Worm (Caenorhabditis elegans) whole organism, L2 larva: Measurements from ENCODE around the gene dvc-1.
A peak's percentile ranks its signal among the peaks of the same experiment; 100 is the strongest.
"Not testable (repeated sequence)": the region's sequence is repeated elsewhere in the genome, so short reads cannot be mapped to it uniquely, and the experiment has no call there.

Experiments
- C34F6.9 ChIP-seq: fragments of 150-350 bp; optimal IDR thresholded peaks from 2 replicates; lab custom pipeline; 2014; ENCODE audit warnings: missing biosample characterization, missing genetic modification characterization
- F13H6.1 ChIP-seq: sonication (generic microtip); optimal IDR thresholded peaks from 2 replicates; lab custom pipeline; 2016; ENCODE audit warnings: missing genetic modification characterization, missing compliant biosample characterization
- Y55F3AM.14 ChIP-seq: fragments of 200-800 bp; sonication (Bioruptor generic); optimal IDR thresholded peaks from 2 replicates; lab custom pipeline; 2018; ENCODE audit warnings: mild to moderate bottlenecking, missing genetic modification characterization, missing compliant biosample characterization
- ZK546.5 ChIP-seq: sonication (generic microtip); optimal IDR thresholded peaks from 2 replicates; lab custom pipeline; 2017; ENCODE audit warnings: missing biosample characterization, missing genetic modification characterization
- alr-1 ChIP-seq: fragments of 150-350 bp; optimal IDR thresholded peaks from 2 replicates; lab custom pipeline; 2014; ENCODE audit warnings: missing biosample characterization, missing genetic modification characterization
- aly-2 ChIP-seq: fragments of 150-350 bp; optimal IDR thresholded peaks from 2 replicates; lab custom pipeline; 2014; ENCODE audit warnings: missing biosample characterization, missing genetic modification characterization
- ceh-16 ChIP-seq: fragments of 150-350 bp; optimal IDR thresholded peaks from 2 replicates; lab custom pipeline; 2014; ENCODE audit warnings: missing biosample characterization, missing genetic modification characterization
- dmd-4 ChIP-seq: sonication (generic microtip); optimal IDR thresholded peaks from 2 replicates; lab custom pipeline; 2017; ENCODE audit warnings: missing biosample characterization, missing genetic modification characterization
- elt-3 ChIP-seq: sonication (generic microtip); optimal IDR thresholded peaks from 2 replicates; lab custom pipeline; 2017; ENCODE audit warnings: missing biosample characterization, missing genetic modification characterization
- gmeb-1 ChIP-seq: fragments of 150-350 bp; optimal IDR thresholded peaks from 2 replicates; lab custom pipeline; 2014; ENCODE audit warnings: missing biosample characterization, missing genetic modification characterization
- lin-11 ChIP-seq: fragments of 150-350 bp; sonication (generic microtip); optimal IDR thresholded peaks from 2 replicates; lab custom pipeline; 2014; ENCODE audit warnings: missing biosample characterization, missing genetic modification characterization, inconsistent platforms, mixed read lengths
- lin-13 ChIP-seq: fragments of 150-350 bp; optimal IDR thresholded peaks from 2 replicates; lab custom pipeline; 2014; ENCODE audit warnings: missing biosample characterization, missing genetic modification reagents, missing genetic modification characterization
- lin-39 ChIP-seq: fragments of 150-350 bp; optimal IDR thresholded peaks from 2 replicates; lab custom pipeline; 2014; ENCODE audit warnings: missing biosample characterization, missing genetic modification reagents, missing genetic modification characterization
- lsy-2 ChIP-seq, 2 experiments: fragments of 150-350 bp in 1 of 2; sonication (generic microtip) in 1 of 2; optimal IDR thresholded peaks; 2 replicates each; lab custom pipeline; 2014 to 2017; ENCODE audit warnings: missing biosample characterization in 2 of 2, missing genetic modification characterization in 2 of 2
- mab-5 ChIP-seq: fragments of 150-350 bp; optimal IDR thresholded peaks from 2 replicates; lab custom pipeline; 2014; ENCODE audit warnings: missing biosample characterization, missing genetic modification characterization
- mdl-1 ChIP-seq, 2 experiments: fragments of 150-350 bp in 1 of 2; sonication (generic microtip) in 1 of 2; optimal IDR thresholded peaks; 2 replicates each; lab custom pipeline; 2017; ENCODE audit warnings: missing biosample characterization in 2 of 2, missing genetic modification characterization in 2 of 2
- nhr-10 ChIP-seq: sonication (generic microtip); optimal IDR thresholded peaks from 2 replicates; lab custom pipeline; 2017; ENCODE audit warnings: missing biosample characterization, missing genetic modification characterization
- nhr-11 ChIP-seq: fragments of 150-350 bp; optimal IDR thresholded peaks from 2 replicates; lab custom pipeline; 2014; ENCODE audit warnings: missing biosample characterization, missing genetic modification characterization
- nhr-129 ChIP-seq: fragments of 150-350 bp; optimal IDR thresholded peaks from 2 replicates; lab custom pipeline; 2014; ENCODE audit warnings: missing biosample characterization, missing genetic modification characterization
- nhr-21 ChIP-seq: fragments of 150-350 bp; optimal IDR thresholded peaks from 2 replicates; lab custom pipeline; 2014; ENCODE audit warnings: missing biosample characterization, missing genetic modification characterization
- nhr-23 ChIP-seq: fragments of 150-350 bp; optimal IDR thresholded peaks from 2 replicates; lab custom pipeline; 2014; ENCODE audit warnings: missing biosample characterization, missing genetic modification reagents, missing genetic modification characterization
- nhr-237 ChIP-seq: fragments of 150-350 bp; optimal IDR thresholded peaks from 2 replicates; lab custom pipeline; 2014; ENCODE audit warnings: missing biosample characterization, missing genetic modification characterization
- nhr-25 ChIP-seq: fragments of 150-350 bp; sonication (generic microtip); optimal IDR thresholded peaks from 3 replicates; lab custom pipeline; 2014; ENCODE audit warnings: missing biosample characterization, missing genetic modification characterization
- nhr-6 ChIP-seq: fragments of 150-350 bp; optimal IDR thresholded peaks from 2 replicates; lab custom pipeline; 2014; ENCODE audit warnings: missing biosample characterization, missing genetic modification characterization
- nhr-77 ChIP-seq: fragments of 150-350 bp; optimal IDR thresholded peaks from 2 replicates; lab custom pipeline; 2014; ENCODE audit warnings: missing biosample characterization, missing genetic modification characterization
- sem-4 ChIP-seq: fragments of 150-350 bp; optimal IDR thresholded peaks from 2 replicates; lab custom pipeline; 2014; ENCODE audit warnings: missing biosample characterization, missing genetic modification reagents, missing genetic modification characterization
- skn-1 ChIP-seq: sonication (generic microtip); optimal IDR thresholded peaks from 2 replicates; lab custom pipeline; 2017; ENCODE audit warnings: missing biosample characterization, missing genetic modification characterization
- sma-3 ChIP-seq: sonication (generic microtip); optimal IDR thresholded peaks from 2 replicates; lab custom pipeline; 2016; ENCODE audit warnings: missing genetic modification reagents, missing genetic modification characterization, missing compliant biosample characterization
- sma-9 ChIP-seq, 2 experiments: fragments of 150-350 bp in 1 of 2; sonication (generic microtip) in 1 of 2; optimal IDR thresholded peaks; 2 replicates each; lab custom pipeline; 2014 to 2016; ENCODE audit warnings: missing genetic modification characterization in 2 of 2, mild to moderate bottlenecking in 1 of 2, missing biosample characterization in 1 of 2, missing compliant biosample characterization in 1 of 2, missing genetic modification reagents in 1 of 2, moderate library complexity in 1 of 2
- unc-39 ChIP-seq: fragments of 150-350 bp; optimal IDR thresholded peaks from 2 replicates; lab custom pipeline; 2014; ENCODE audit warnings: missing biosample characterization, missing genetic modification characterization
- unc-55 ChIP-seq: fragments of 150-350 bp; sonication (generic microtip); optimal IDR thresholded peaks from 3 replicates; lab custom pipeline; 2014; ENCODE audit warnings: missing biosample characterization, missing genetic modification reagents, missing genetic modification characterization
- unc-62 ChIP-seq: fragments of 150-350 bp; optimal IDR thresholded peaks from 2 replicates; lab custom pipeline; 2014; ENCODE audit warnings: missing biosample characterization, missing genetic modification reagents, missing genetic modification characterization
- ztf-1 ChIP-seq: fragments of 200-800 bp; sonication (Bioruptor generic); conservative IDR thresholded peaks from 2 replicates; pipeline ENCODE4 v1.3.6; 2022; ENCODE audit warnings: missing genetic modification characterization, missing compliant biosample characterization

Gene dvc-1

DNA sequence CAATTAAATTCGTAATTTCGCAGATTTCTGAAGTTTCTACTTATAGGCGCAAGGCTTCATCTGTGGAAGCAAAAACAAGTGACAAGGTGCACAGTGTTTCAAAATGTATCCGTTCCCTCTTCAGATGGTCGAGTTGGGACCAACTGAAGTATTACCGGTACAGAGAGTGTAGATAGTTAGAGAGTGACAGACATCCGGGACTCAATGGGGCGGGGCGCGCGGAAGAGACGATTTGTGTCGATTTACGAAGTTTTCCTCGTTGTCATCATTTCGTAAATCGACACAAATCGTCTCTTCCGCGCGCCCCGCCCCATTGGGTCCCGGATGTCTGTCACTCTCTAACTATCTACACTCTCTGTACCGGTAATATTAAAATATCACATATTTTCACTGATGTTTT is 47.0 kb upstream of the dvc-1 start, which contains the start of gene C03E10.3:
Gene C03E10.3 (plus strand): TSS at position 301 of the 400 bp plus-strand sequence.
- not testable (repeated sequence) for TF ChIP-seq ztf-1 (GFP tag; lab: Robert Waterston, UW); lsy-2 (tag; optimal IDR thresholded peaks at IDR 0.05; lab: Kevin White, UChicago); nhr-77 (tag; lab: Kevin White, UChicago)

DNA sequence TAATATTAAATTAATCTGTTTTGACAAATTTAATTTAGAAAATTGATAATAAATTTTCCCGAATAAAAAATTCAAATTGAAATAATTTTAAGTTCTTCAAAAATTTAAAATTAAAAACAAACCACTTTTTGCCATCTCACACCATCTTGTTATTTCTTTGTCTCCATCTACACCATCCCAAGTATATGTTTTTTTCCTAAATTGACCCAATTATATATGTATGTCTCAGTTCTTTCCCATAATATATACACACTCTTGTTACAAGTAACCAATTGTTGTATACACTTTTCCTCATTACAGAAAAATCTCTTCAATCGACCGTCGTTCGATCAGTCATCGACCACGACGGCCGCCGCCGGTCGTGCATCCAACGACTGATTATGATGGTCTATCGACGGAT is 43.1 kb upstream of the dvc-1 start, which contains the start of gene gly-20:
Gene gly-20 (plus strand): TSS at position 301 of the 400 bp plus-strand sequence.
- TF ChIP-seq nhr-237 (tag; lab: Kevin White, UChicago) (no peak), F13H6.1 (tag; lab: Kevin White, UChicago) (no peak), elt-3 (tag; lab: Kevin White, UChicago) (no peak), Y55F3AM.14 (GFP tag; lab: Kevin White, UChicago) (no peak), sma-3 (no peak), dmd-4 (tag; lab: Kevin White, UChicago) (no peak), alr-1 (tag; lab: Kevin White, UChicago) (no peak), gmeb-1 (no peak)

DNA sequence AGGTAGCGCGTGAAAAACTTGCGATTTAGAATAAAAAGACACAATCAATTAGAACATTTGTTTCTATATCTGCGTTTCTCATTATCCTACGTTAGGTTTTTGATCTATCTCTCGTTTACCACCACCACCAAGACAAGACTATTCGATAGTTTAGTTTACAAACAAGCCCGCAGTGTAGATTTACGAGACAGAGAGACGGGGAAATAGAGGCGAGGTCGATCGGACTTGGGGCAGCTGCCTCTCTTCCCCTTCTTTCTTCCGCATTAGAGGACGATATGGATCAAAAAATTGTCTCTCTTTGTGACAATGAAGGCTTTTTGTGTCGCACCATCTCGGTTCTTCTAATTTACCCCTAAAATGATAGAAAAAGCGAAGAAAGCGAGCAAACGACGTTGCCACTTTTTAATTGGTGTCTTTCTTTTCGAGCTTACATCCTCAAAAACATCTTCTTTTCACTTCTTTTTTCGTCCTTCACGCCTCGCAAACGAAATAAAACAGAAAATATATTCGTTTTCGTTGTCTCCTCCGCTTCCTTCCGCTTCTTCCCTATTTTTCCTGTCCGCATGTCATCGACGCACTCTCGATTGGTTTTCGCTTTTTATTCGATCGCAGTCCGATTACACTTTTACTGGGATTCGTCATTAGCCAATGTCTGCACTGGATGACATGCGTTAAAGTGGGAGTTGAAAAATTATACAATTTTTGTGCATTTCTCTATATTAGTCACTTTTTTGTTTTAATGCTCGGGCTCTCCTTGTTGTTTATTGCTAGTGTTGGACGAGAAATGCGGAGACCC is 42.5 kb upstream of the dvc-1 start:
- TF ChIP-seq skn-1 (tag; lab: Kevin White, UChicago) (no peak), ceh-16 (tag; lab: Kevin White, UChicago) (no peak), aly-2 (tag; lab: Kevin White, UChicago) (no peak), nhr-11 (tag; lab: Kevin White, UChicago) (no peak), nhr-21 (tag; lab: Kevin White, UChicago) (peak; percentile 5), nhr-10 (tag; lab: Kevin White, UChicago) (no peak), unc-39 (no peak), nhr-77 (tag; lab: Kevin White, UChicago) (no peak), sma-9 (GFP tag; optimal IDR thresholded peaks at IDR 0.05; lab: Kevin White, UChicago) (peak; percentile 30), sma-9 (tag; optimal IDR thresholded peaks at IDR 0.05; lab: Kevin White, UChicago) (no peak), C34F6.9 (tag; lab: Kevin White, UChicago) (peak; percentile 26), unc-55 (GFP tag; lab: Kevin White, UChicago) (peak; percentile 11), ZK546.5 (no peak), nhr-25 (tag; lab: Kevin White, UChicago) (no peak), gmeb-1 (no peak), mab-5 (tag; lab: Kevin White, UChicago) (no peak), nhr-23 (tag; lab: Kevin White, UChicago) (no peak), lsy-2 (tag; optimal IDR thresholded peaks at IDR 0.05; lab: Kevin White, UChicago) (peak in 1 of 2 experiments; percentile 25)

DNA sequence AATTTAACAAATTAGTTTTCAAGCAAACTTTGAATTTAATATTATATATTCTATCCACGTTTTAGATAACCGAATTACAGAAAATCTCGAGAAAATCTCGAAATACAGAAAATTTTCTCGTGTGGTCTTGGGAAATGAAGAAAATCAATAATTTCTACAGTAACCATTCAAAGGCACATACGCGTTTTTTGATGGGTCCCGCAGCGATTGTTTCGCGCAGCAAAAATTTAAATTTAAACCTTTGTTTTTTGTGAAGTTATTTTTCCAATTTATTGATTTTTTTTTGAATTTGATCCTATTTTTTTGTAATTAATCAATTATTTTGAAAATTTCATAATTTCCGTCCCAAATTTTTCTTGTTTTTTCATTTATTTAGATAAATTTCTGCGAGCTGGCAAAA is 40.4 kb upstream of the dvc-1 start:
- TF ChIP-seq nhr-237 (tag; lab: Kevin White, UChicago): no peak
- TF ChIP-seq lin-11 (tag; lab: Kevin White, UChicago): no peak
- TF ChIP-seq nhr-23 (tag; lab: Kevin White, UChicago): no peak
- no peak for TF ChIP-seq sem-4 (tag; lab: Kevin White, UChicago)
- no peak for TF ChIP-seq lin-39 (tag; lab: Kevin White, UChicago)
- no peak for TF ChIP-seq alr-1 (tag; lab: Kevin White, UChicago)
- TF ChIP-seq C34F6.9 (tag; lab: Kevin White, UChicago): no peak
- no peak for TF ChIP-seq Y55F3AM.14 (GFP tag; lab: Kevin White, UChicago)
- TF ChIP-seq nhr-6 (tag; lab: Kevin White, UChicago): no peak
- TF ChIP-seq mab-5 (tag; lab: Kevin White, UChicago): no peak
- TF ChIP-seq nhr-129 (tag; lab: Kevin White, UChicago): no peak
- TF ChIP-seq lin-13 (GFP tag; lab: Kevin White, UChicago): no peak
- no peak for TF ChIP-seq nhr-25 (tag; lab: Kevin White, UChicago)
- no peak for TF ChIP-seq mdl-1 (tag; optimal IDR thresholded peaks at IDR 0.05; lab: Kevin White, UChicago)
- TF ChIP-seq ztf-1 (GFP tag; lab: Robert Waterston, UW): no peak
- TF ChIP-seq gmeb-1: no peak
- no peak for TF ChIP-seq unc-62 (GFP tag; lab: Kevin White, UChicago)
